Worm (Caenorhabditis elegans) whole organism, L1 larva: ENCODE measurements around the gene T07A5.1.

Experiments used
- blmp-1 ChIP-seq: fragments of 150-350 bp; optimal IDR thresholded peaks from 2 replicates; lab custom pipeline; 2014; ENCODE audit warnings: missing biosample characterization, missing genetic modification characterization
- fkh-10 ChIP-seq: sonication (generic microtip); optimal IDR thresholded peaks from 2 replicates; lab custom pipeline; 2017; ENCODE audit warnings: missing biosample characterization, missing genetic modification reagents, missing genetic modification characterization
- nhr-237 ChIP-seq: fragments of 150-350 bp; optimal IDR thresholded peaks from 2 replicates; lab custom pipeline; 2014; ENCODE audit warnings: missing biosample characterization, missing genetic modification characterization
- nhr-47 ChIP-seq: sonication (generic microtip); optimal IDR thresholded peaks from 2 replicates; lab custom pipeline; 2016; ENCODE audit warnings: mild to moderate bottlenecking, missing genetic modification characterization, moderate library complexity, missing compliant biosample characterization
- pqm-1 ChIP-seq: sonication (generic microtip); optimal IDR thresholded peaks from 3 replicates; lab custom pipeline; 2017; ENCODE audit warnings: missing biosample characterization, missing genetic modification characterization
- skn-1 ChIP-seq: fragments of 150-350 bp; optimal IDR thresholded peaks from 2 replicates; lab custom pipeline; 2014; ENCODE audit warnings: missing biosample characterization, missing genetic modification characterization
- sptf-1 ChIP-seq: fragments of 150-350 bp; optimal IDR thresholded peaks from 2 replicates; lab custom pipeline; 2014; ENCODE audit warnings: missing biosample characterization, missing genetic modification characterization
- swsn-7 ChIP-seq: sonication (generic microtip); optimal IDR thresholded peaks from 2 replicates; lab custom pipeline; 2016; ENCODE audit warnings: missing genetic modification characterization, missing compliant biosample characterization

- TF ChIP-seq nhr-237 (tag; lab: Kevin White, UChicago) (no peak), fkh-10 (GFP tag; lab: Kevin White, UChicago) (peak; percentile 10), pqm-1 (tag; lab: Kevin White, UChicago) (peak; percentile 30), skn-1 (peak; percentile 86), nhr-47 (tag; lab: Kevin White, UChicago) (peak; percentile 94), blmp-1 (tag; lab: Kevin White, UChicago) (peak; percentile 50), sptf-1 (tag; lab: Kevin White, UChicago) (no peak), swsn-7 (tag; lab: Kevin White, UChicago) (peak; percentile 89)
Observed at ce11 chrIII:10333961-10334542, 28.1 kb upstream of the T07A5.1 start, which contains the start of the genes jmjd-4 and mev-1.
